Worm (Caenorhabditis elegans) whole organism, L2 larva: ENCODE results near the gene dsb-1.

Experiments used
- ama-1 ChIP-seq: fragments of 150-350 bp; optimal IDR thresholded peaks from 2 replicates; lab custom pipeline; 2018; ENCODE audit warnings: inconsistent platforms
- elt-1 ChIP-seq: fragments of 150-350 bp; optimal IDR thresholded peaks from 2 replicates; lab custom pipeline; 2014; ENCODE audit warnings: missing biosample characterization, missing genetic modification characterization
- nhr-237 ChIP-seq: fragments of 150-350 bp; optimal IDR thresholded peaks from 2 replicates; lab custom pipeline; 2014; ENCODE audit warnings: missing biosample characterization, missing genetic modification characterization
- unc-62 ChIP-seq: fragments of 150-350 bp; optimal IDR thresholded peaks from 2 replicates; lab custom pipeline; 2014; ENCODE audit warnings: missing biosample characterization, missing genetic modification reagents, missing genetic modification characterization
- ztf-1 ChIP-seq: fragments of 200-800 bp; sonication (Bioruptor generic); conservative IDR thresholded peaks from 2 replicates; pipeline ENCODE4 v1.3.6; 2022; ENCODE audit warnings: missing genetic modification characterization, missing compliant biosample characterization

DNA sequence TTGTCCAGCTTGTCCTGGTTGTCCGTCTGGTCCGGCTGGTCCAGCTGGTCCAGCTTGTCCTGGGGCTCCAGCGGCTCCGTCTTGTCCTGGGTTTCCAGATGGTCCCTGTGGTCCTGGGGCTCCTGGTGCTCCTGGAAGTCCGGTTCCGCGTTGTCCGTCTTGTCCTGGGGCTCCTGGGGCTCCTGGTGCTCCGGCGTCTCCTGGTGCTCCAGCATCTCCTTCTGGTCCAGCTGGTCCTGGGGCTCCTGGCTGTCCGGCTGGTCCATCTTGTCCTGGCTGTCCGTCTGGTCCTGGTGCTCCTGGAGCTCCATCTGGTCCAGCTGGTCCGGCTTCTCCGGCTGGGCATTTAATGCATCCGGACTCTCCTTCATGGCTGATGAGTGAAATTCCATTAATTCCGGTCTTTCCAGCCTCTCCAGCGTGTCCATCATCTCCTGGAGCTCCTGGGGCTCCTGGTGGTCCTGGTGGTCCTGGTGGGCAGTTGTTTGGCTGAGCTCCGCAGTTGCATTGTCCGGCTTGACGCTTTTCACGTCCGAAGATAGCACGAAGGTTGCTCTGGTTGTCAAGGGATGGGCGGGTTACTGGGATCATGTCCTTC lies 19.1 kb downstream of the dsb-1 start:
- TF ChIP-seq unc-62 (GFP tag; lab: Kevin White, UChicago), result no peak
- no peak for TF ChIP-seq ama-1 (lab: Kevin White, UChicago)
- TF ChIP-seq elt-1, result no peak
- no peak for TF ChIP-seq ztf-1
- TF ChIP-seq nhr-237 (tag; lab: Kevin White, UChicago), result no peak
